Worm (Caenorhabditis elegans): Measurements from ENCODE around the gene cest-17.

DNA sequence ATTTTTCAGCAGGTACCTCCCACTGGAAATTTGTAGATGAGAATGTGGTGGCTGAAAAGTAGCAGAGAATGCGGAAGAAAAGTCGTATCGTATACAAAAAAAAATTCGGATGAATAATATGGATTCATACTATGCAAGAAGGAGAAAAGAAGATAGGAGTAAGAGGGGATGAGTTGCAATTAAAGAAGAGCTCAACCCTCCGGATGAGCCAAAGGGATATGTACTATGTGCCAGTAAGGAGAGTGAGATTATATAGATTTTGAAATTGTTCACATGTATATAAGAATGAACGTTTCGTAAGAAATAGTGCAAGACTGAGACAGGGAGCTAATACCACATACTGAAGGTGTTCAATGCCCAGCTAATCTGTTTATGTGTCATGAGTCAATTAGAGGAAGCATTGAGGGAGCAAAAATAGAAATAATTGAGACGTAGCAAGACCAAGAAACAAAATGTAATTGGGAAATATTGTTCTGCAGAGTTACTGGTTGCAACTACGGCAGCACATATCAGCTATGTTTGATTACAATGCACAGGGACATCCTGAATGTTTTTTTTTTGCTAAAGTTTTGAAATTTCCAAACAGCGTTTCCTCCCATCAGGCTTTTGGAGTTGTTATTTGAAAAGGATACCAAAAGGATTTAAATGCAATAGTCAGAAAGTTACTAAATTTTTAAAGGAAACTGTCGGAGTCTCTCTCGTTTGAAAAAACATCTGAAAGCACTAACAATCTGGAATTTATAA lies 34.7 kb upstream of the cest-17 start, which contains the start of gene F20D6.8:
- no peak for TF ChIP-seq W03F9.2 (tag; optimal IDR thresholded peaks at IDR 0.05)
- TF ChIP-seq him-1 (tag; optimal IDR thresholded peaks at IDR 0.05), result no peak
- TF ChIP-seq dao-5 (tag; optimal IDR thresholded peaks at IDR 0.05), result no peak
